Worm (Caenorhabditis elegans): Measurements from ENCODE around the gene rpl-5.

rpl-5 gene

DNA sequence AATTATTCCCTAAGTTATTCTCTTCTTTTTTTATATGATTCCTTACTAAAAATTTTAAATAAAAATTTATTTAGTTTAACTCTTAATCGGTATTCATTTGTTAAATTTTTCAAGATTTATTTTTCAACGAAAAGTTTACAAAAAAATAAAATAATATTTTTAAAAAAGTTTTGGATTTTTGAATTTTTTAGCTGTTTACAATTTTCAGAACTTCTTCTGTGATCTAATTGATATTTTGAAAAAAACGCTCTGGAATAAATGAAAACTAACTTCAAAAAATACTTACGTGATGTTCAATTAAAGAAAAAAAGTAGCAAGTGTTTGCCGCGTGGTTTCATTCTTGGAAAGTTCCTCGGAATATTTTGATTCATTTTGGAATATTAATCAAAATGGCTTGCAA is 24.4 kb upstream of the rpl-5 start, which contains the start of gene decr-1.2:
decr-1.2 (plus strand) TSS at position 301 of the 400 bp plus-strand sequence.
- TF ChIP-seq ztf-23 (GFP tag; IDR thresholded peaks at IDR 0.05) (no peak), cog-1 (tag; optimal IDR thresholded peaks at IDR 0.05) (no peak), T22C8.4 (GFP tag; IDR thresholded peaks at IDR 0.05) (no peak)

DNA sequence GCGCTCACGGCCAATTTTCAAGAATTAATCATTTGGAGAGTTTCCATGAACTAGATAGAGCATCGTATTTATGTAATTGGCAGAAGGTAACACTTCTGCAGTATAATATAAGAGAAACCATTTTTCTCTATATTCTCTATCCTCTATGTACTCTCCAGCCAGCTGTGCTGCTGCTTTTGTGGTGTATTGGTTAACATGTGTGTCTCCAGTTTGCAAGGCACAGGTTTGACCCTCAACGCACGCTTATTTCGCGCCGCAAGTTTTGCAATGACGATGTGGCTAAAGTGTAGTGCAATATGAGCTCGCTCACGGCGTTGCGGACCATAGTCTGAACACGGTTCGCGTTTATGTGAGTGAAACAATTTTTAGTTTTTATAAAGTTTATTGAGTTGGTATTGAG is 22.8 kb upstream of the rpl-5 start:
- TF ChIP-seq klf-2 (GFP tag; conservative IDR thresholded peaks at IDR 0.05) (peak; percentile 84), T22C8.4 (GFP tag; IDR thresholded peaks at IDR 0.05) (peak; percentile 63; the same call in 1 of the 2 replicates), flt-1 (GFP tag; IDR thresholded peaks at IDR 0.05) (peak; percentile 92), med-1 (GFP tag; optimal IDR thresholded peaks at IDR 0.05; ENCODE audit: insufficient read depth) (peak; percentile 40), tab-1 (GFP tag; IDR thresholded peaks at IDR 0.05) (peak; percentile 91), ref-1 (GFP tag; conservative IDR thresholded peaks at IDR 0.05) (peak; percentile 90), ztf-29 (GFP tag; IDR thresholded peaks at IDR 0.05) (peak; percentile 82), cog-1 (tag; optimal IDR thresholded peaks at IDR 0.05) (peak; percentile 52), ztf-23 (GFP tag; IDR thresholded peaks at IDR 0.05) (no peak; the same call in none of the 2 replicates)

DNA sequence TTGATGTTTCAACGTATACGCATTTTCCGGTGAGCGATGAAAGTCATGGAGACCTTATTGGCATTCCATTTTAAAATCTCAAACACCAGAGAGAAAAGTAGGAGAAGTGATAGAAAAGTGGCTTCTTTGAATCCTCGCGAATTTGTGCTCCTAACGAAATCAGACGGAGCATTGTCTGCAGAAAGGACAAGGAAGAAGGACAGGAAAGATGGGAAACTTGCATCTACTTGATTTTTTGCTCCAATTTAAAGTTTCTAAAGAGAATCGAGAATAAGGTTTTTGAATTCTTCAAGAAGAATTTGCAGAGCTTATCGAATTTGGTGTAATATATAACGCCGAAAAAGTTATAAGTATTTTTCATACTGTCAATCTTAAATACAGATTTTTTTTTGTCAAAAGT is 18.6 kb upstream of the rpl-5 start:
- TF ChIP-seq flt-1 (GFP tag; IDR thresholded peaks at IDR 0.05): no peak
- TF ChIP-seq ztf-29 (GFP tag; IDR thresholded peaks at IDR 0.05): no peak
- TF ChIP-seq ref-1 (GFP tag; conservative IDR thresholded peaks at IDR 0.05): no peak
- no peak for TF ChIP-seq ztf-23 (GFP tag; IDR thresholded peaks at IDR 0.05)
- no peak for TF ChIP-seq cog-1 (tag; optimal IDR thresholded peaks at IDR 0.05)
- no peak for TF ChIP-seq med-1 (GFP tag; optimal IDR thresholded peaks at IDR 0.05; ENCODE audit: insufficient read depth)
- TF ChIP-seq klf-2 (GFP tag; conservative IDR thresholded peaks at IDR 0.05): no peak
- no peak for TF ChIP-seq T22C8.4 (GFP tag; IDR thresholded peaks at IDR 0.05)
- TF ChIP-seq tab-1 (GFP tag; IDR thresholded peaks at IDR 0.05): no peak

DNA sequence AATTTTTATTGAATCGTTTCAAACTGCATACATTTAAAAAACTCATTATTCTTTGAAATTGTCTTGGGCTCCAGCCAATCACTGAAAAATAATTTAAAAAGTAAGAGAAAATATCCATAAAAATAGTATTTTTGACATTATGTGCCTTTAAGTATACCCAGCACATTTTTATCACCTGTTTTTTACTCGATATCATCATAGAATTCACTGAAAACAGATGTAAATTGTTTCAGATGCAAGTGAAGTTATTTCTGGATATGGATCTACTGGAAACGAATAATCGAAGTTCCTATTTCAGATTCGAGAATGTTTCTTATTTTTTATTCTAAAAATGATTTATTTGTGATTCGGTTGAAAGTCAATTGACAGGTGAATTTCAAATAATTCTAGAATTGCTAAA is 15.2 kb upstream of the rpl-5 start:
- no peak for TF ChIP-seq klf-2 (GFP tag; conservative IDR thresholded peaks at IDR 0.05)
- no peak for TF ChIP-seq ztf-29 (GFP tag; IDR thresholded peaks at IDR 0.05)
- no peak for TF ChIP-seq ztf-23 (GFP tag; IDR thresholded peaks at IDR 0.05)
- TF ChIP-seq tab-1 (GFP tag; IDR thresholded peaks at IDR 0.05): no peak
- TF ChIP-seq med-1 (GFP tag; optimal IDR thresholded peaks at IDR 0.05; ENCODE audit: insufficient read depth): no peak
- TF ChIP-seq ref-1 (GFP tag; conservative IDR thresholded peaks at IDR 0.05): no peak
- TF ChIP-seq flt-1 (GFP tag; IDR thresholded peaks at IDR 0.05): no peak
- TF ChIP-seq cog-1 (tag; optimal IDR thresholded peaks at IDR 0.05): no peak
- TF ChIP-seq T22C8.4 (GFP tag; IDR thresholded peaks at IDR 0.05): no peak

DNA sequence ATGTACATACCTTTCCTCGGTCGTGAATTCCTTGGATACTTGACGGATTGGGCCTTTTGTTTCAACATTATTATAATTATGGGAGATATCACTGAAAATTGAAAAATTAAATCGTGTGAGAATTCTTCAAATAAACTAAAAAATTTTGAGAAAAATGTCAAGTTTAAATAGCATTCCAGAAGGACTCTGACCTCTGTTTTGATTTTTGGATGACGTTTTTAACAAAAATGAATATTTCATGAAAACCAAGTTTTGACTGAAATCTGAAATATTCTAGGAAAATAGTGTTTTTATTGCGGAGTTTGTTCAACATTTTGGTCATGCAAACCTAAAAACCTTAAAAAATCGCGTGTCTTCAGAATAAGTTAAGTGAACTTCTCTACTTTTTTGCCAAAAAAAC is 13.6 kb upstream of the rpl-5 start, which contains the start of gene glb-27:
glb-27 (minus strand) TSS at position 101 of the 400 bp plus-strand sequence.
- no peak for TF ChIP-seq klf-2 (GFP tag; conservative IDR thresholded peaks at IDR 0.05)
- TF ChIP-seq T22C8.4 (GFP tag; IDR thresholded peaks at IDR 0.05): no peak
- TF ChIP-seq tab-1 (GFP tag; IDR thresholded peaks at IDR 0.05): no peak
- TF ChIP-seq ref-1 (GFP tag; conservative IDR thresholded peaks at IDR 0.05): no peak
- TF ChIP-seq flt-1 (GFP tag; IDR thresholded peaks at IDR 0.05): no peak
- TF ChIP-seq med-1 (GFP tag; optimal IDR thresholded peaks at IDR 0.05; ENCODE audit: insufficient read depth): no peak
- no peak for TF ChIP-seq cog-1 (tag; optimal IDR thresholded peaks at IDR 0.05)

DNA sequence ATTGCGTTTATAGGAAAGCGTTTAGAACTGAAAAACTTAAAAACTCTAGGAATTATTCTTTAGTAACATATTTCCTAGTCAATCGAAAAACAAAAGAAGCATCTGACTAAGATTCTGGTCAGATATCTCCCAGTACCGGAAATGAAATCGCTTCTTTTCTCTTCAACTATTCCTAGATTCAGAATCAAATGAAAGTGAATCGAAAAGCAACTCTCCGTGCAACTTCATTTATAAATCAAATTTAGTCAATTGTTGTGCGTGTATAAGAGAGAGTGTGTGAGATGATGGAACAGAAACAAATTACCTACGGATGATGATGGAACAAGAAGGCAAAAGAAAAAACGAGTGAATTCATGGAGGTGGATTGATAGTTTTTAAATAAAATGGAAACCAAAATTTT is 10.5 kb upstream of the rpl-5 start:
- TF ChIP-seq tab-1 (GFP tag; IDR thresholded peaks at IDR 0.05) (no peak), T22C8.4 (GFP tag; IDR thresholded peaks at IDR 0.05) (no peak), klf-2 (GFP tag; conservative IDR thresholded peaks at IDR 0.05) (no peak), ztf-23 (GFP tag; IDR thresholded peaks at IDR 0.05) (no peak), med-1 (GFP tag; optimal IDR thresholded peaks at IDR 0.05; ENCODE audit: insufficient read depth) (no peak), flt-1 (GFP tag; IDR thresholded peaks at IDR 0.05) (no peak), cog-1 (tag; optimal IDR thresholded peaks at IDR 0.05) (no peak), ref-1 (GFP tag; conservative IDR thresholded peaks at IDR 0.05) (no peak)

DNA sequence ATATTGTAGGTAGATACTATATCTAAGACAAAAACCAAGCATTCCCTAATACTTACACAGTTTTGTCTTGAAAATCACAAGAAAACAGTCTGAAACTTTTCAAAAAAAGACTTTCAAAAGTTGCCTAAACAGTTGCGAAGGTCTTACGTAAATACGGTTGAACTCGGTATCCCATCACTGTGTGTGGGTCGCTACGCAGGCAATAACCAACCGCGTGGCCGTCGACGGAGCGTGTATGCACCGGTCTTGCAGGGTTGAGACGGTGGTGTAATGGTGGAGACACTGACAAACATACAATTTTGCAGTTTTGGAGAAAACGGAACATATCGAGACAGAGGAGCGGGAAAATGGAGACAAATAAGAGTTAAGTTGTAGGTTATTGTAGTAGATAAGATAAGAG is 8.5 kb upstream of the rpl-5 start, which contains the start of gene iff-2:
iff-2 (minus strand) TSS at position 141 of the 400 bp plus-strand sequence.
- TF ChIP-seq klf-2 (GFP tag; conservative IDR thresholded peaks at IDR 0.05) (0 out of 2 replicates have a peak, but pooled peaks have one; percentile 51), T22C8.4 (GFP tag; IDR thresholded peaks at IDR 0.05) (peak; percentile 52), flt-1 (GFP tag; IDR thresholded peaks at IDR 0.05) (peak; percentile 89), med-1 (GFP tag; optimal IDR thresholded peaks at IDR 0.05; ENCODE audit: insufficient read depth) (no peak), ref-1 (GFP tag; conservative IDR thresholded peaks at IDR 0.05) (peak; percentile 46), tab-1 (GFP tag; IDR thresholded peaks at IDR 0.05) (peak; percentile 24; the same call in 1 of the 2 replicates), ztf-23 (GFP tag; IDR thresholded peaks at IDR 0.05) (peak; percentile 92), ztf-29 (GFP tag; IDR thresholded peaks at IDR 0.05) (peak; percentile 16; the same call in 1 of the 2 replicates), cog-1 (tag; optimal IDR thresholded peaks at IDR 0.05) (peak; percentile 97)

DNA sequence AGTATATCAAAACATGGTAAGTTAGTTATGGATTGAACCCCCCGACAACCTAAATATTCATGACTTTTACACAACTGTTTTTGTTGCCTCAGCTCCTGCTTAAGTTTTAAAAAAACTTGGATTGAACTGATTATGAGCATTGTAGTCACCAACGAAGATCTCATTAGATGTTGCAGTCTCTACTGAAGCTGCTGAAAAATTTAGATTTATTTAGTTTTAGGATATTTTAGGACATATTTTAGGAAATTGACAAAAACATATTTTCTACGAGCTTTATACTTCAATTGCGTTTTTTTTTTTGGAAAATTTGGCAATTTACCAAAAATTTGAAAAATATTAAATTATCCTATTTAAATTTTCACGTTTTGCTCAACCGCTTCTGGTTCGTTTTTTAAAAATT is 7.7 kb upstream of the rpl-5 start, which contains the start of gene F54C9.14:
F54C9.14 (plus strand) TSS at position 301 of the 400 bp plus-strand sequence.
- TF ChIP-seq ztf-23 (GFP tag; IDR thresholded peaks at IDR 0.05) (no peak), klf-2 (GFP tag; conservative IDR thresholded peaks at IDR 0.05) (no peak), tab-1 (GFP tag; IDR thresholded peaks at IDR 0.05) (no peak), flt-1 (GFP tag; IDR thresholded peaks at IDR 0.05) (no peak), cog-1 (tag; optimal IDR thresholded peaks at IDR 0.05) (no peak), med-1 (GFP tag; optimal IDR thresholded peaks at IDR 0.05; ENCODE audit: insufficient read depth) (no peak), ref-1 (GFP tag; conservative IDR thresholded peaks at IDR 0.05) (no peak), ztf-29 (GFP tag; IDR thresholded peaks at IDR 0.05) (no peak), T22C8.4 (GFP tag; IDR thresholded peaks at IDR 0.05) (no peak)

DNA sequence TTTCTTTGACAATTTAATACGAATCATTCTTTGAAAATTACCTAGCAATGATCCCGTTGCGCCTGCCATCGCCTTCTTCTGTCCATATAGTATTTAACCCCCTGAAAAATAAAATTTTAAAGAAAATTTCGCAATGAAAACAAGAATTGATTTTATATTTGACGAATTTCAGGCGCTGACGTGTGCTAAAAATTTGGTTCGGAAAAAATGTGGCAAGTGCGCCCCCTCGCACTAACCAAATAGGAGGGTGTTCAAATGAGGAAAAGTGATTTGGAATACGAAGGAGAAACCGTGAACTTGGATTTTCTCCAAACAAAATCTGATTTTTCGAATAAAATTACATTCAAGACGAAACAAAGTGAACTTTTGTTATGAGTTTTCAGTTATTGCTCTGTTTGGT is 3.7 kb upstream of the rpl-5 start, which contains the start of gene stc-1:
stc-1 (minus strand) TSS at position 101 of the 400 bp plus-strand sequence.
- no peak for TF ChIP-seq klf-2 (GFP tag; conservative IDR thresholded peaks at IDR 0.05)
- TF ChIP-seq tab-1 (GFP tag; IDR thresholded peaks at IDR 0.05): no peak
- no peak for TF ChIP-seq T22C8.4 (GFP tag; IDR thresholded peaks at IDR 0.05)
- no peak for TF ChIP-seq med-1 (GFP tag; optimal IDR thresholded peaks at IDR 0.05; ENCODE audit: insufficient read depth)
- TF ChIP-seq ztf-23 (GFP tag; IDR thresholded peaks at IDR 0.05): no peak
- TF ChIP-seq ref-1 (GFP tag; conservative IDR thresholded peaks at IDR 0.05): no peak
- no peak for TF ChIP-seq cog-1 (tag; optimal IDR thresholded peaks at IDR 0.05)
- TF ChIP-seq ztf-29 (GFP tag; IDR thresholded peaks at IDR 0.05): no peak
- no peak for TF ChIP-seq flt-1 (GFP tag; IDR thresholded peaks at IDR 0.05)
